Fruit fly (Drosophila melanogaster): ENCODE measurements around the gene CG9016.

CG9016 gene

DNA sequence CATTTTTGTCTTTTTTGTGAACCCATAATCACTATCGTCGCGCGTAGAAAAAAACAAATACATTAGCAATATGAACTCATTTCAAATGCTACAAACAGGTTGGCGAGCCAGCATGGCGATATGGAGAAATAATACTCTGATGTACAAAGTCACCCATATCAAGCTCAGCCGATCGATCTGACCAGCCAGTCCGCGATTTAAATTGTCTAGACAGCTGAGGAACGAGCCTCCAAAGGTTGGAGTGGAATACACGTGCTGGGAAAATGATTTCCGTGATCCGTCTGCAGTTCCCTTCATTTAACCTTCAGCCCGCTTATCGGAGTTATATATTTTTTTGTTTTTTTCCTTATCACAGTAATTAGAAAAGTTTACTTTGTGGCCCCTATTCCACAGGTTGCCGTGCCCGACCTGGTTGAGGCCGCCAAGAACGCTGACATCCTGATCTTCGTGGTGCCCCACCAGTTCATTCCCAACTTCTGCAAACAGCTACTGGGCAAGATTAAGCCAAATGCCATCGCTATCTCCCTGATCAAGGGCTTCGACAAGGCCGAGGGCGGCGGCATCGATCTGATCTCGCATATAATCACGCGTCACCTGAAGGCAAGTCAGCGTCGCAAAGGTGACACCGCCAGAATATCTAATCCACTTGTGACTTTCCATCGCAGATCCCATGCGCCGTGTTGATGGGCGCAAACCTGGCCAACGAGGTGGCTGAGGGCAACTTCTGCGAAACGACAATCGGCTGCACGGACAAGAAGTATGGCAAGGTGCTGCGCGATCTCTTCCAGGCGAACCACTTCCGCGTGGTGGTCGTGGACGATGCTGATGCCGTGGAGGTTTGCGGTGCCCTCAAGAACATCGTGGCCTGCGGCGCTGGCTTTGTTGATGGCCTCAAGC, 22.4 kb upstream of the CG9016 start (continued):
- TF ChIP-seq sens-2 (GFP tag; IDR thresholded peaks at IDR 0.05) (no peak), odd (GFP tag; optimal IDR thresholded peaks at IDR 0.05) (no peak), ro (GFP tag; IDR thresholded peaks at IDR 0.05) (no peak), lmd (GFP tag; IDR thresholded peaks at IDR 0.05) (no peak), CG12236 (GFP tag; optimal IDR thresholded peaks at IDR 0.05) (no peak), BEAF-32 (GFP tag; optimal IDR thresholded peaks at IDR 0.05) (no peak), Dref (GFP tag; IDR thresholded peaks at IDR 0.05) (no peak), danr (GFP tag; IDR thresholded peaks at IDR 0.05) (no peak), Poxn (GFP tag; IDR thresholded peaks at IDR 0.05) (no peak), zen2 (GFP tag; IDR thresholded peaks at IDR 0.05; ENCODE audit: partially characterized antibody) (no peak), Fer3 (tag; optimal IDR thresholded peaks at IDR 0.05) (no peak), pho (GFP tag; optimal IDR thresholded peaks at IDR 0.05) (no peak), vvl (GFP tag; IDR thresholded peaks at IDR 0.05) (no peak), CG9215 (GFP tag; IDR thresholded peaks at IDR 0.05) (no peak), CG11560 (tag; IDR thresholded peaks at IDR 0.05) (0 out of 3 replicates have a peak, but pooled peaks have one; percentile 60), CG4707 (GFP tag; optimal IDR thresholded peaks at IDR 0.05) (no peak), h (optimal IDR thresholded peaks at IDR 0.05) (no peak), mld (GFP tag; IDR thresholded peaks at IDR 0.05; ENCODE audit: partially characterized antibody) (no peak), Nf-YA (GFP tag; IDR thresholded peaks at IDR 0.05) (no peak), org-1 (GFP tag; optimal IDR thresholded peaks at IDR 0.05) (no peak), ems (GFP tag; optimal IDR thresholded peaks at IDR 0.05) (no peak), CG9437 (GFP tag; optimal IDR thresholded peaks at IDR 0.05) (no peak), CG15479 (GFP tag; optimal IDR thresholded peaks at IDR 0.05) (no peak), Ssrp (tag; optimal IDR thresholded peaks at IDR 0.05) (no peak), slp2 (GFP tag; optimal IDR thresholded peaks at IDR 0.05) (no peak), Elba2 (GFP tag; optimal IDR thresholded peaks at IDR 0.05) (no peak), NK7.1 (GFP tag; optimal IDR thresholded peaks at IDR 0.05) (no peak), CG4424 (GFP tag; optimal IDR thresholded peaks at IDR 0.05) (no peak), Deaf1 (tag; optimal IDR thresholded peaks at IDR 0.05) (no peak), tup (GFP tag; optimal IDR thresholded peaks at IDR 0.05) (no peak), CG7357 (GFP tag; IDR thresholded peaks at IDR 0.05) (no peak), zfh2 (GFP tag; optimal IDR thresholded peaks at IDR 0.05) (no peak), tna (GFP tag; IDR thresholded peaks at IDR 0.05; ENCODE audit: partially characterized antibody) (no peak), Ets97D (GFP tag; optimal IDR thresholded peaks at IDR 0.05) (no peak), wor (GFP tag; IDR thresholded peaks at IDR 0.05) (no peak), CG18599 (GFP tag; optimal IDR thresholded peaks at IDR 0.05) (no peak), CG10979 (tag; optimal IDR thresholded peaks at IDR 0.05) (no peak), exex (tag; optimal IDR thresholded peaks at IDR 0.05) (peak; percentile 84), Gsc (GFP tag; IDR thresholded peaks at IDR 0.05) (no peak), Oli (tag; optimal IDR thresholded peaks at IDR 0.05) (no peak), CG1832 (GFP tag; optimal IDR thresholded peaks at IDR 0.05) (peak; percentile 39), Ada2b (GFP tag; IDR thresholded peaks at IDR 0.05) (no peak), CG18619 (GFP tag; optimal IDR thresholded peaks at IDR 0.05) (no peak), CG10959 (GFP tag; IDR thresholded peaks at IDR 0.05) (no peak), CG13775 (GFP tag; optimal IDR thresholded peaks at IDR 0.05) (no peak), Hr39 (optimal IDR thresholded peaks at IDR 0.05) (no peak), CG12769 (tag; optimal IDR thresholded peaks at IDR 0.05) (peak; percentile 81), Gug (GFP tag; IDR thresholded peaks at IDR 0.05) (no peak), CG13287 (GFP tag; IDR thresholded peaks at IDR 0.05; ENCODE audit: partially characterized antibody) (no peak), crp (GFP tag; optimal IDR thresholded peaks at IDR 0.05) (no peak)

Data from whole organism, embryonic.